Worm (Caenorhabditis elegans): Measurements from ENCODE around the gene latd-1.

- TF ChIP-seq unc-62 (GFP tag; optimal IDR thresholded peaks at IDR 0.05) = no peak
- no peak for TF ChIP-seq nhr-237 (tag; optimal IDR thresholded peaks at IDR 0.05)
- TF ChIP-seq unc-39 (tag; optimal IDR thresholded peaks at IDR 0.05) = no peak
- TF ChIP-seq lin-13 (GFP tag; optimal IDR thresholded peaks at IDR 0.05) = no peak
- TF ChIP-seq blmp-1 (tag; optimal IDR thresholded peaks at IDR 0.05; ENCODE audit: insufficient read depth) = no peak
- no peak for TF ChIP-seq ama-1 (optimal IDR thresholded peaks at IDR 0.05)
Measured at ce11 chrX:7888915-7889314, 8.7 kb downstream of the latd-1 start, which contains the start of gene C39D10.2.
